Fruit fly (Drosophila melanogaster) whole organism, embryonic: ENCODE measurements around the gene SCAR.
A peak's percentile ranks its signal among the peaks of the same experiment; 100 is the strongest.

ENCODE experiments used
- Atf3 ChIP-seq: fragments of 200-800 bp; sonication (Bioruptor generic); optimal IDR thresholded peaks from 3 replicates; lab custom pipeline; 2016; ENCODE audit warnings: missing biosample characterization, missing genetic modification characterization
- CG11085 ChIP-seq: fragments of 200-800 bp; sonication (Bioruptor generic); IDR thresholded peaks from 2 replicates; pipeline ENCODE4 v1.3.6; 2022; ENCODE audit warnings: missing biosample characterization, missing genetic modification characterization
- CG11093 ChIP-seq: fragments of 200-800 bp; sonication (Bioruptor generic); IDR thresholded peaks from 3 replicates; pipeline ENCODE4 v1.3.6; 2022; ENCODE audit warnings: missing biosample characterization, missing genetic modification characterization
- CG12236 ChIP-seq: fragments of 200-800 bp; sonication (Bioruptor generic); optimal IDR thresholded peaks from 2 replicates; lab custom pipeline; 2016; ENCODE audit warnings: missing biosample characterization, missing genetic modification characterization
- CG13296 ChIP-seq: fragments of 200-800 bp; sonication (Bioruptor generic); optimal IDR thresholded peaks from 3 replicates; lab custom pipeline; 2018; ENCODE audit warnings: missing biosample characterization, mild to moderate bottlenecking, missing genetic modification characterization
- CG13775 ChIP-seq: fragments of 200-800 bp; sonication (Bioruptor generic); optimal IDR thresholded peaks from 3 replicates; lab custom pipeline; 2017; ENCODE audit warnings: missing biosample characterization, mild to moderate bottlenecking, missing genetic modification characterization
- CG14667 ChIP-seq: fragments of 200-800 bp; sonication (Bioruptor generic); IDR thresholded peaks from 2 replicates; pipeline ENCODE4 v1.3.6; 2022; ENCODE audit warnings: missing biosample characterization, missing genetic modification characterization
- CG15601 ChIP-seq: fragments of 200-800 bp; sonication (Bioruptor generic); optimal IDR thresholded peaks from 3 replicates; lab custom pipeline; 2019; ENCODE audit warnings: missing biosample characterization, mild to moderate bottlenecking, missing genetic modification characterization, moderate library complexity
- CG15696 ChIP-seq: fragments of 200-800 bp; sonication (Bioruptor generic); optimal IDR thresholded peaks from 2 replicates; lab custom pipeline; 2019; ENCODE audit warnings: missing biosample characterization, mild to moderate bottlenecking, missing genetic modification characterization, moderate library complexity
- CG1602 ChIP-seq: fragments of 200-800 bp; sonication (Bioruptor generic); optimal IDR thresholded peaks from 3 replicates; lab custom pipeline; 2016; ENCODE audit warnings: missing biosample characterization, missing genetic modification characterization
- CG17385 ChIP-seq: fragments of 200-800 bp; sonication (Bioruptor generic); optimal IDR thresholded peaks from 3 replicates; lab custom pipeline; 2018; ENCODE audit warnings: missing biosample characterization, mild to moderate bottlenecking, missing genetic modification characterization
- CG18011 ChIP-seq: fragments of 200-800 bp; sonication (Bioruptor generic); optimal IDR thresholded peaks from 2 replicates; lab custom pipeline; 2017; ENCODE audit warnings: missing biosample characterization, missing genetic modification characterization, mild to moderate bottlenecking, moderate library complexity, missing genotype
- CG30403 ChIP-seq: fragments of 200-800 bp; sonication (Bioruptor generic); optimal IDR thresholded peaks from 3 replicates; lab custom pipeline; 2016; ENCODE audit warnings: missing biosample characterization, missing genetic modification characterization
- CG31224 ChIP-seq: fragments of 200-800 bp; sonication (Bioruptor generic); IDR thresholded peaks from 2 replicates; pipeline ENCODE4 v1.3.6; 2022; ENCODE audit warnings: missing biosample characterization, missing genetic modification characterization
- CG3163 ChIP-seq: fragments of 200-800 bp; sonication (Bioruptor generic); optimal IDR thresholded peaks from 3 replicates; lab custom pipeline; 2016; ENCODE audit warnings: missing biosample characterization, missing genetic modification characterization
- CG3847 ChIP-seq: fragments of 200-800 bp; sonication (Bioruptor generic); IDR thresholded peaks from 2 replicates; pipeline ENCODE4 v1.3.6; 2022; ENCODE audit warnings: missing biosample characterization, missing genetic modification characterization
- CG4282 ChIP-seq: fragments of 200-800 bp; sonication (Bioruptor generic); optimal IDR thresholded peaks from 2 replicates; lab custom pipeline; 2016; ENCODE audit warnings: missing biosample characterization, missing genetic modification characterization
- CG5180 ChIP-seq: fragments of 200-800 bp; sonication (Bioruptor generic); optimal IDR thresholded peaks from 3 replicates; lab custom pipeline; 2017; ENCODE audit warnings: missing biosample characterization, missing genetic modification characterization, mild to moderate bottlenecking, moderate library complexity, missing genetic modification reagents
- CG6254 ChIP-seq: fragments of 200-800 bp; sonication (Bioruptor generic); optimal IDR thresholded peaks from 3 replicates; lab custom pipeline; 2017; ENCODE audit warnings: mild to moderate bottlenecking, missing biosample characterization, missing genetic modification reagents, missing genetic modification characterization
- CG6765 ChIP-seq: fragments of 200-800 bp; sonication (Bioruptor generic); optimal IDR thresholded peaks from 3 replicates; lab custom pipeline; 2017; ENCODE audit warnings: missing biosample characterization, mild to moderate bottlenecking, missing genetic modification characterization
- CG7556 ChIP-seq: fragments of 200-800 bp; sonication (Bioruptor generic); optimal IDR thresholded peaks from 2 replicates; lab custom pipeline; 2017; ENCODE audit warnings: missing biosample characterization, mild to moderate bottlenecking, missing genetic modification characterization
- CG7786 ChIP-seq: fragments of 200-800 bp; sonication (Bioruptor generic); optimal IDR thresholded peaks from 2 replicates; lab custom pipeline; 2016; ENCODE audit warnings: missing biosample characterization, missing genetic modification characterization
- CG9215 ChIP-seq: fragments of 200-800 bp; sonication (Bioruptor generic); IDR thresholded peaks from 2 replicates; pipeline ENCODE4 v1.3.6; 2022; ENCODE audit warnings: missing biosample characterization, missing genetic modification characterization
- CG9876 ChIP-seq: fragments of 200-800 bp; sonication (Bioruptor generic); optimal IDR thresholded peaks from 2 replicates; lab custom pipeline; 2016; ENCODE audit warnings: missing biosample characterization, missing genetic modification characterization
- Doc3 ChIP-seq: fragments of 200-800 bp; sonication (Bioruptor generic); IDR thresholded peaks from 3 replicates; pipeline ENCODE4 v1.3.6; 2022; ENCODE audit warnings: missing biosample characterization, missing genetic modification characterization; ENCODE audit not compliant: partially characterized antibody
- Drgx ChIP-seq: fragments of 200-800 bp; sonication (Bioruptor generic); IDR thresholded peaks from 2 replicates; pipeline ENCODE4 v1.3.6; 2022; ENCODE audit warnings: missing biosample characterization, missing genetic modification characterization
- Hmr ChIP-seq: fragments of 200-800 bp; sonication (Bioruptor generic); optimal IDR thresholded peaks from 3 replicates; lab custom pipeline; 2017; ENCODE audit warnings: mild to moderate bottlenecking, missing biosample characterization, missing genetic modification reagents, missing genetic modification characterization
- Hr39 ChIP-seq: fragments of >200 bp; optimal IDR thresholded peaks from 2 replicates; lab custom pipeline; 2017
- Neu2 ChIP-seq: fragments of 200-800 bp; sonication (Bioruptor generic); optimal IDR thresholded peaks from 3 replicates; lab custom pipeline; 2016; ENCODE audit warnings: missing biosample characterization, missing genetic modification characterization, borderline replicate concordance
- Rx ChIP-seq: fragments of 200-800 bp; sonication (Bioruptor generic); IDR thresholded peaks from 2 replicates; pipeline ENCODE4 v1.3.6; 2022; ENCODE audit warnings: missing biosample characterization, missing genetic modification characterization
- Scr ChIP-seq: fragments of 200-800 bp; sonication (Bioruptor generic); IDR thresholded peaks from 2 replicates; pipeline ENCODE4 v1.3.6; 2022; ENCODE audit warnings: missing biosample characterization, missing genetic modification characterization; ENCODE audit not compliant: partially characterized antibody
- Ssrp ChIP-seq: fragments of 200-800 bp; sonication (Bioruptor generic); optimal IDR thresholded peaks from 2 replicates; lab custom pipeline; 2018; ENCODE audit warnings: missing biosample characterization, mild to moderate bottlenecking, missing genetic modification characterization, moderate library complexity
- Taf1 ChIP-seq: fragments of 200-800 bp; sonication (Bioruptor generic); IDR thresholded peaks from 2 replicates; pipeline ENCODE4 v1.3.6; 2022; ENCODE audit warnings: missing biosample characterization, missing genetic modification characterization
- aop ChIP-seq: fragments of 200-800 bp; sonication (Bioruptor generic); IDR thresholded peaks from 2 replicates; pipeline ENCODE4 v1.3.6; 2022; ENCODE audit warnings: missing biosample characterization, missing genetic modification characterization
- danr ChIP-seq: fragments of 200-800 bp; sonication (Bioruptor generic); IDR thresholded peaks from 2 replicates; pipeline ENCODE4 v1.3.6; 2022; ENCODE audit warnings: missing biosample characterization, missing genetic modification characterization
- dm ChIP-seq: fragments of 200-800 bp; sonication (Bioruptor generic); optimal IDR thresholded peaks from 3 replicates; lab custom pipeline; 2016; ENCODE audit warnings: missing biosample characterization, missing genetic modification characterization
- esg ChIP-seq: fragments of 200-800 bp; sonication (Bioruptor generic); conservative IDR thresholded peaks from 2 replicates; pipeline ENCODE4 v1.3.6; 2022; ENCODE audit warnings: missing biosample characterization, missing genetic modification characterization
- gcm ChIP-seq: fragments of 200-800 bp; sonication (Bioruptor generic); optimal IDR thresholded peaks from 2 replicates; lab custom pipeline; 2019; ENCODE audit warnings: missing biosample characterization, mild to moderate bottlenecking, missing genetic modification characterization, moderate library complexity
- ind ChIP-seq: fragments of 200-800 bp; sonication (Bioruptor generic); optimal IDR thresholded peaks from 3 replicates; lab custom pipeline; 2016; ENCODE audit warnings: missing biosample characterization, missing genetic modification characterization
- ken ChIP-seq: fragments of 200-800 bp; sonication (Bioruptor generic); IDR thresholded peaks from 3 replicates; pipeline ENCODE4 v1.3.6; 2022; ENCODE audit warnings: missing biosample characterization, missing genetic modification characterization
- lola ChIP-seq, 3 experiments: fragments of >200 bp in 2 of 3; fragments of 200-800 bp in 1 of 3; sonication (Bioruptor generic) in 1 of 3; optimal IDR thresholded peaks; 2 replicates each; lab custom pipeline; 2017 to 2019; ENCODE audit warnings: missing biosample characterization in 3 of 3, missing genetic modification characterization in 3 of 3, mild to moderate bottlenecking in 1 of 3, moderate library complexity in 1 of 3
- nau ChIP-seq: fragments of 200-800 bp; sonication (Bioruptor generic); optimal IDR thresholded peaks from 3 replicates; lab custom pipeline; 2017; ENCODE audit warnings: missing biosample characterization, mild to moderate bottlenecking, missing genetic modification characterization, missing genetic modification reagents
- peb ChIP-seq: fragments of 200-800 bp; sonication (Bioruptor generic); IDR thresholded peaks from 2 replicates; pipeline ENCODE4 v1.3.6; 2022; ENCODE audit warnings: missing biosample characterization, missing genetic modification characterization
- pho ChIP-seq: fragments of 200-800 bp; sonication (Bioruptor generic); optimal IDR thresholded peaks from 2 replicates; lab custom pipeline; 2016; ENCODE audit warnings: missing biosample characterization, missing genetic modification characterization
- phol ChIP-seq: fragments of 200-800 bp; sonication (Bioruptor generic); optimal IDR thresholded peaks from 3 replicates; lab custom pipeline; 2018; ENCODE audit warnings: missing biosample characterization, mild to moderate bottlenecking, missing genetic modification characterization, moderate library complexity
- prd ChIP-seq, 3 experiments: fragments of >200 bp in 2 of 3; fragments of 200-800 bp in 1 of 3; sonication (Bioruptor generic) in 1 of 3; optimal IDR thresholded peaks in 2 of 3; IDR thresholded peaks in 1 of 3; 2 replicates in 2 of 3; 3 replicates in 1 of 3; pipeline versions ENCODE4 v1.3.6 to Lab custom; 2017 to 2022; ENCODE audit warnings: missing biosample characterization in 1 of 3, missing genetic modification characterization in 1 of 3
- pum ChIP-seq: fragments of 200-800 bp; sonication (Bioruptor generic); optimal IDR thresholded peaks from 2 replicates; lab custom pipeline; 2016; ENCODE audit warnings: missing biosample characterization, missing genetic modification characterization
- stwl ChIP-seq: fragments of 200-800 bp; sonication (Bioruptor generic); optimal IDR thresholded peaks from 3 replicates; lab custom pipeline; 2018; ENCODE audit warnings: missing biosample characterization, mild to moderate bottlenecking, missing genetic modification characterization, moderate library complexity
- usp ChIP-seq: fragments of >200 bp; optimal IDR thresholded peaks from 2 replicates; lab custom pipeline; 2017; ENCODE audit warnings: missing biosample characterization, missing genetic modification characterization
- zen2 ChIP-seq: fragments of 200-800 bp; sonication (Bioruptor generic); IDR thresholded peaks from 3 replicates; pipeline ENCODE4 v1.3.6; 2022; ENCODE audit warnings: missing biosample characterization, missing genetic modification characterization; ENCODE audit not compliant: partially characterized antibody

SCAR gene

dm6 chr2L:11010999-11011398, 34.4 kb downstream of the SCAR start, which contains the start of the genes Art8 and dUTPase (continued):
- TF ChIP-seq zen2 (no peak; the same call in 2 of the 3 replicates), CG7786 (GFP tag; lab: Kevin White, UChicago) (peak; percentile 13), stwl (tag; lab: Kevin White, UChicago) (peak; percentile 86), peb (GFP tag; lab: Robert Waterston, UW) (no peak), Atf3 (GFP tag; lab: Kevin White, UChicago) (no peak), phol (peak; percentile 80), aop (GFP tag; lab: Robert Waterston, UW) (no peak), CG15696 (peak; percentile 60), Scr (GFP tag; lab: Robert Waterston, UW) (peak; percentile 90), CG13775 (GFP tag; lab: Kevin White, UChicago) (peak; percentile 79), Hr39 (lab: Kevin White, UChicago) (no peak), CG1602 (GFP tag; lab: Kevin White, UChicago) (peak; percentile 74), Rx (no peak), CG30403 (GFP tag; lab: Kevin White, UChicago) (peak; percentile 87), CG13296 (GFP tag; lab: Kevin White, UChicago) (peak; percentile 48), CG11093 (GFP tag; lab: Robert Waterston, UW) (no peak), dm (GFP tag; lab: Kevin White, UChicago) (peak; percentile 63), ind (peak; percentile 77), CG6765 (no peak), Hmr (GFP tag; lab: Kevin White, UChicago) (no peak), gcm (GFP tag; lab: Kevin White, UChicago) (peak; percentile 58), danr (GFP tag; lab: Robert Waterston, UW) (no peak; the same call in 1 of the 2 replicates), lola (GFP tag; optimal IDR thresholded peaks at IDR 0.05; lab: Kevin White, UChicago) (peak in 1 of 3 experiments; percentile 78), Drgx (no peak), CG3847 (GFP tag; lab: Robert Waterston, UW) (peak; percentile 83), pho (peak; percentile 34), ken (GFP tag; lab: Robert Waterston, UW) (peak; percentile 62; the same call in 1 of the 3 replicates), CG3163 (GFP tag; lab: Kevin White, UChicago) (no peak), CG11085 (GFP tag; lab: Robert Waterston, UW) (no peak), CG31224 (GFP tag; lab: Robert Waterston, UW) (peak; percentile 47; the same call in 1 of the 2 replicates), Neu2 (GFP tag; lab: Kevin White, UChicago) (no peak), CG9876 (peak; percentile 10), CG15601 (tag; lab: Kevin White, UChicago) (peak; percentile 66), nau (GFP tag; lab: Kevin White, UChicago) (no peak), prd (optimal IDR thresholded peaks at IDR 0.05; lab: Kevin White, UChicago) (no peak), prd (GFP tag; IDR thresholded peaks at IDR 0.05; lab: Robert Waterston, UW) (peak; percentile 76), CG6254 (GFP tag; lab: Kevin White, UChicago) (no peak), CG17385 (peak; percentile 65), usp (GFP tag; lab: Kevin White, UChicago) (no peak), pum (GFP tag; lab: Kevin White, UChicago) (peak; percentile 3), Taf1 (GFP tag; lab: Robert Waterston, UW) (peak; percentile 62), Ssrp (tag; lab: Kevin White, UChicago) (peak; percentile 70), CG14667 (GFP tag; lab: Robert Waterston, UW) (peak; percentile 48; the same call in 1 of the 2 replicates), CG4282 (GFP tag; lab: Kevin White, UChicago) (no peak), CG5180 (GFP tag; lab: Kevin White, UChicago) (no peak), esg (GFP tag; lab: Robert Waterston, UW) (0 out of 2 replicates have a peak, but pooled peaks have one; percentile 34), CG7556 (peak; percentile 63), CG12236 (no peak), CG18011 (GFP tag; lab: Kevin White, UChicago) (peak; percentile 69), Doc3 (peak; percentile 88), CG9215 (GFP tag; lab: Robert Waterston, UW) (peak; percentile 23; the same call in 1 of the 2 replicates)
